Fruit fly (Drosophila melanogaster) whole organism, embryonic: ENCODE results near the gene Hexo1.

ENCODE experiments used
- CG4617 ChIP-seq: fragments of 200-800 bp; sonication (Bioruptor generic); optimal IDR thresholded peaks from 3 replicates; lab custom pipeline; 2016; ENCODE audit warnings: missing biosample characterization, missing genetic modification characterization, borderline replicate concordance
- NFAT ChIP-seq: fragments of 200-800 bp; sonication (Bioruptor generic); IDR thresholded peaks from 2 replicates; pipeline ENCODE4 v1.3.6; 2022; ENCODE audit warnings: missing biosample characterization, missing genetic modification characterization
- ac ChIP-seq: fragments of 200-800 bp; sonication (Bioruptor generic); optimal IDR thresholded peaks from 3 replicates; lab custom pipeline; 2017; ENCODE audit warnings: missing biosample characterization, mild to moderate bottlenecking, missing genetic modification characterization

DNA sequence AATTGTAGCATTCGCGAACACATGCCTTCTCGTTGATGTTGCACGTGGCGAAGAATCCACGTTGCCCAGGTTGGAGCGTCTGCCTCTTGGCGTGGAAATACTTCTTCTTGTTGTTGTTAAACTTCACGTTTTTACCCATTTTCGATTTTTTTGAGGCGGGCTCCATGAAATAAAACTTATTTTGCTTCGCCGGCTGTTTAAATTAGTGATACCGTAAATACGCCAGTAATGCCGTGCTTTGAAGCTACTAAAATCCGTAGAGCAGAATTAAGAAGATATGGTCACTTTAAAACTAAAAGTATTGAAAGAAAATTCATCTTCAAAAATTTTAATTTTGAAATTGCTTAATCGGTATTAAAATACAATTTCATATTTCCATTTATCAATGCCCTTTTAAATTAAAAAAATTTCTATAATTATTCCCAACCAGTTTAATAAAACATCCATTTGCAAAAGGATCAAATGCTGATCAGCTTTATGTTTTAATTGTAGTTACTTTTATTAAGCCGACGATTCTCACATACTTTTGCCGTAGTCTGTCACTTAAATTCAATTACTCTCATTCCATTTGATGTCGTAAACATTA, 33.7 kb downstream of the Hexo1 start, which contains the start of gene CG15014:
- TF ChIP-seq CG4617 (GFP tag; lab: Kevin White, UChicago) (peak; percentile 43), NFAT (GFP tag; lab: Robert Waterston, UW) (no peak), ac (GFP tag; lab: Kevin White, UChicago) (no peak)
